Fruit fly (Drosophila melanogaster) whole organism, prepupa: Measurements from ENCODE around the gene brat.

Experiments used
- CG11294 ChIP-seq: fragments of 200-800 bp; sonication (Bioruptor generic); IDR thresholded peaks from 2 replicates; pipeline ENCODE4 v1.3.6; 2022; ENCODE audit warnings: missing biosample characterization, missing genetic modification characterization
- CG1621 ChIP-seq: fragments of 200-800 bp; sonication (Bioruptor generic); optimal IDR thresholded peaks from 3 replicates; lab custom pipeline; 2018; ENCODE audit warnings: missing biosample characterization, mild to moderate bottlenecking, missing genetic modification characterization
- CG3032 ChIP-seq: fragments of 200-800 bp; optimal IDR thresholded peaks from 2 replicates; lab custom pipeline; 2019; ENCODE audit warnings: missing biosample characterization, mild to moderate bottlenecking, missing genetic modification characterization, moderate library complexity
- CG8632 ChIP-seq: fragments of 200-800 bp; sonication (Bioruptor generic); optimal IDR thresholded peaks from 3 replicates; lab custom pipeline; 2016; ENCODE audit warnings: missing biosample characterization, missing genetic modification characterization
- Eip93F ChIP-seq: fragments of 200-800 bp; sonication (Bioruptor generic); optimal IDR thresholded peaks from 2 replicates; lab custom pipeline; 2016; ENCODE audit warnings: missing biosample characterization, mild to moderate bottlenecking, missing genetic modification characterization
- Ets21C ChIP-seq: fragments of 200-800 bp; sonication (Bioruptor generic); optimal IDR thresholded peaks from 3 replicates; lab custom pipeline; 2016; ENCODE audit warnings: missing biosample characterization, missing genetic modification characterization
- Ets96B ChIP-seq: fragments of 200-800 bp; optimal IDR thresholded peaks from 2 replicates; lab custom pipeline; 2019; ENCODE audit warnings: missing biosample characterization, mild to moderate bottlenecking, missing genetic modification characterization, moderate library complexity
- Hr39 ChIP-seq: fragments of 200-800 bp; sonication (Bioruptor generic); optimal IDR thresholded peaks from 2 replicates; lab custom pipeline; 2016; ENCODE audit warnings: missing biosample characterization, missing genetic modification characterization
- OdsH ChIP-seq: fragments of 200-800 bp; sonication (Bioruptor generic); optimal IDR thresholded peaks from 3 replicates; lab custom pipeline; 2016; ENCODE audit warnings: missing biosample characterization, missing genetic modification characterization
- dac ChIP-seq: fragments of 200-800 bp; sonication (Bioruptor generic); optimal IDR thresholded peaks from 2 replicates; lab custom pipeline; 2017; ENCODE audit warnings: missing biosample characterization, mild to moderate bottlenecking, missing genetic modification characterization
- fkh ChIP-seq: fragments of 200-800 bp; sonication (Bioruptor generic); optimal IDR thresholded peaks from 3 replicates; lab custom pipeline; 2017; ENCODE audit warnings: missing biosample characterization, mild to moderate bottlenecking, missing genetic modification characterization, moderate library complexity

dm6 chr2L:19204546-19204945 is 70.9 kb downstream of the brat start:
- TF ChIP-seq dac (GFP tag; lab: Kevin White, UChicago) (no peak), OdsH (GFP tag; lab: Kevin White, UChicago) (no peak), CG3032 (tag; lab: Kevin White, UChicago) (no peak), CG11294 (GFP tag; lab: Robert Waterston, UW) (no peak), CG1621 (no peak), CG8632 (no peak), fkh (GFP tag; lab: Kevin White, UChicago) (no peak), Hr39 (GFP tag; lab: Kevin White, UChicago) (no peak), Ets21C (GFP tag; lab: Kevin White, UChicago) (no peak), Eip93F (no peak), Ets96B (tag; lab: Kevin White, UChicago) (no peak)
